Worm (Caenorhabditis elegans): ENCODE results near the gene R01H2.7.

- TF ChIP-seq pqm-1 (tag; optimal IDR thresholded peaks at IDR 0.05) (no peak), ZK337.2 (GFP tag; IDR thresholded peaks at IDR 0.05) (no peak), nhr-42 (GFP tag; IDR thresholded peaks at IDR 0.05) (no peak), hlh-11 (tag; optimal IDR thresholded peaks at IDR 0.05) (no peak), daf-16 (GFP tag; optimal IDR thresholded peaks at IDR 0.05) (no peak), daf-16 (tag; optimal IDR thresholded peaks at IDR 0.05) (no peak), hmg-1.1 (GFP tag; IDR thresholded peaks at IDR 0.05) (no peak), F44E2.7 (GFP tag; IDR thresholded peaks at IDR 0.05) (no peak), zag-1 (tag; optimal IDR thresholded peaks at IDR 0.05) (no peak), lim-7 (GFP tag; IDR thresholded peaks at IDR 0.05) (no peak), fkh-10 (GFP tag; optimal IDR thresholded peaks at IDR 0.05) (no peak), nhr-111 (GFP tag; optimal IDR thresholded peaks at IDR 0.05) (no peak), nhr-237 (tag; optimal IDR thresholded peaks at IDR 0.05) (no peak), F37D6.2 (tag; optimal IDR thresholded peaks at IDR 0.05) (no peak), egl-27 (tag; optimal IDR thresholded peaks at IDR 0.05) (no peak)
Measured at ce11 chrIII:7045643-7046042, at the start of gene R01H2.7.
